Worm (Caenorhabditis elegans): ENCODE measurements around the gene D1046.16.

Gene D1046.16

DNA sequence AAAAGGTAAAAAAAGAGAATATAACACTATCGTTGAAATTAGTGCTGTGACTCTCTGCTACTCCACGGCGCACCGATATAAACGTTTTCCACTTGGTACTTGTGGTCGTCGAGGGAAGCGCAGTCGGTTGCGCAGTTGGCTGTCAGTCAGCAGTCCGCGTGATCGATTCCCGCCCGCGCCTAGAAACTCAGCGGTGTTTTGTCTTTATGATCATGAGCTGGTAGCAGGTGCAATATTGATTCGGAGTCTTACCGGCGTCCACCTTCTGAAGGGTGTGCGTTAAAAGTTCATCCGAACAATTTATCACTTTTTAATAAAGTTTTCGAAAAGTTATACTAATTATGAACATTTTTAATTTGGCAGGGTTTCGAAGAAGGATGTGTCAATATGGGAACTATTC, 5.1 kb downstream of the D1046.16 start:
- TF ChIP-seq zag-1 (tag; optimal IDR thresholded peaks at IDR 0.05) (no peak), nhr-11 (tag; optimal IDR thresholded peaks at IDR 0.05) (no peak), skn-1 (tag; optimal IDR thresholded peaks at IDR 0.05) (peak; percentile 20), aly-2 (tag; optimal IDR thresholded peaks at IDR 0.05) (no peak), unc-62 (GFP tag; optimal IDR thresholded peaks at IDR 0.05) (peak; percentile 25), elt-3 (tag; optimal IDR thresholded peaks at IDR 0.05) (peak in 1 of 3 experiments; percentile 2), pha-4 (tag; optimal IDR thresholded peaks at IDR 0.05) (peak; percentile 78), eor-1 (tag; optimal IDR thresholded peaks at IDR 0.05) (no peak), nhr-77 (tag; optimal IDR thresholded peaks at IDR 0.05) (no peak), nhr-23 (tag; optimal IDR thresholded peaks at IDR 0.05) (peak; percentile 73), fos-1 (tag; optimal IDR thresholded peaks at IDR 0.05) (no peak), lsy-12 (tag; optimal IDR thresholded peaks at IDR 0.05) (peak; percentile 73), lin-39 (tag; optimal IDR thresholded peaks at IDR 0.05) (peak; percentile 92), egl-27 (tag; optimal IDR thresholded peaks at IDR 0.05) (no peak), ZK546.5 (tag; optimal IDR thresholded peaks at IDR 0.05) (no peak), ama-1 (optimal IDR thresholded peaks at IDR 0.05) (peak; percentile 86), nhr-28 (tag; optimal IDR thresholded peaks at IDR 0.05) (no peak), R02D3.7 (tag; optimal IDR thresholded peaks at IDR 0.05) (peak; percentile 57), hmg-11 (tag; optimal IDR thresholded peaks at IDR 0.05) (peak; percentile 95), fkh-2 (tag; optimal IDR thresholded peaks at IDR 0.05) (no peak), unc-39 (tag; optimal IDR thresholded peaks at IDR 0.05) (no peak), nhr-76 (tag; optimal IDR thresholded peaks at IDR 0.05) (no peak), mdl-1 (tag; optimal IDR thresholded peaks at IDR 0.05) (no peak), ceh-9 (tag; optimal IDR thresholded peaks at IDR 0.05) (no peak), nhr-25 (tag; optimal IDR thresholded peaks at IDR 0.05) (peak; percentile 81), snpc-4 (tag; optimal IDR thresholded peaks at IDR 0.05) (no peak), pqm-1 (tag; optimal IDR thresholded peaks at IDR 0.05) (peak; percentile 28), lin-15B (tag; optimal IDR thresholded peaks at IDR 0.05) (peak; percentile 35), jun-1 (tag; optimal IDR thresholded peaks at IDR 0.05) (peak; percentile 51), ceh-28 (tag; optimal IDR thresholded peaks at IDR 0.05) (peak; percentile 67), ceh-16 (tag; optimal IDR thresholded peaks at IDR 0.05) (no peak), daf-12 (tag; optimal IDR thresholded peaks at IDR 0.05) (no peak), nhr-12 (tag; optimal IDR thresholded peaks at IDR 0.05) (no peak), elt-2 (tag; optimal IDR thresholded peaks at IDR 0.05) (peak; percentile 72), mml-1 (tag; optimal IDR thresholded peaks at IDR 0.05) (no peak), ceh-82 (tag; optimal IDR thresholded peaks at IDR 0.05) (no peak), ztf-11 (tag; optimal IDR thresholded peaks at IDR 0.05) (no peak), elt-1 (tag; optimal IDR thresholded peaks at IDR 0.05) (no peak), nhr-43 (tag; optimal IDR thresholded peaks at IDR 0.05; ENCODE audit: poor library complexity, severe bottlenecking) (peak; percentile 83), fkh-10 (GFP tag; optimal IDR thresholded peaks at IDR 0.05) (no peak), ztf-4 (tag; optimal IDR thresholded peaks at IDR 0.05) (peak; percentile 57), sea-2 (GFP tag; optimal IDR thresholded peaks at IDR 0.05) (no peak), egl-5 (tag; optimal IDR thresholded peaks at IDR 0.05) (peak; percentile 36), nhr-67 (tag; optimal IDR thresholded peaks at IDR 0.05) (no peak), nhr-237 (tag; optimal IDR thresholded peaks at IDR 0.05) (no peak), nfya-1 (tag; optimal IDR thresholded peaks at IDR 0.05; ENCODE audit: insufficient read depth) (peak; percentile 67), tbx-2 (tag; optimal IDR thresholded peaks at IDR 0.05) (peak; percentile 58)

Data from whole organism, L3 larva.